Fruit fly (Drosophila melanogaster) whole organism, embryonic: ENCODE measurements around the gene CG14401.
A peak's percentile ranks its signal among the peaks of the same experiment; 100 is the strongest.

Experiments
- ATbp ChIP-seq: fragments of 200-800 bp; sonication (Bioruptor generic); optimal IDR thresholded peaks from 2 replicates; lab custom pipeline; 2017; ENCODE audit warnings: missing biosample characterization, mild to moderate bottlenecking, missing genetic modification characterization, missing genetic modification reagents
- Bgb ChIP-seq: fragments of 200-800 bp; sonication (Bioruptor generic); IDR thresholded peaks from 2 replicates; pipeline ENCODE4 v1.3.6; 2022; ENCODE audit warnings: missing biosample characterization, missing genetic modification characterization; ENCODE audit not compliant: partially characterized antibody
- Bteb2 ChIP-seq: fragments of 200-800 bp; sonication (Bioruptor generic); optimal IDR thresholded peaks from 2 replicates; lab custom pipeline; 2016; ENCODE audit warnings: missing biosample characterization, missing genetic modification characterization
- CG1024 ChIP-seq: fragments of 200-800 bp; sonication (Bioruptor generic); IDR thresholded peaks from 2 replicates; pipeline ENCODE4 v1.3.6; 2022; ENCODE audit warnings: missing biosample characterization, missing genetic modification characterization
- CG10543 ChIP-seq: fragments of 200-800 bp; sonication (Bioruptor generic); optimal IDR thresholded peaks from 3 replicates; lab custom pipeline; 2017; ENCODE audit warnings: missing biosample characterization, mild to moderate bottlenecking, missing genetic modification characterization, moderate library complexity
- CG11560 ChIP-seq: fragments of 200-800 bp; sonication (Bioruptor generic); IDR thresholded peaks from 3 replicates; pipeline ENCODE4 v1.3.6; 2022; ENCODE audit warnings: missing biosample characterization, missing genetic modification characterization
- CG12299 ChIP-seq: fragments of 200-800 bp; sonication (Bioruptor generic); optimal IDR thresholded peaks from 2 replicates; lab custom pipeline; 2018; ENCODE audit warnings: missing biosample characterization, mild to moderate bottlenecking, missing genetic modification characterization
- CG13775 ChIP-seq: fragments of 200-800 bp; sonication (Bioruptor generic); optimal IDR thresholded peaks from 3 replicates; lab custom pipeline; 2017; ENCODE audit warnings: missing biosample characterization, mild to moderate bottlenecking, missing genetic modification characterization
- CG15514 ChIP-seq: fragments of 200-800 bp; sonication (Bioruptor generic); optimal IDR thresholded peaks from 3 replicates; lab custom pipeline; 2017; ENCODE audit warnings: missing biosample characterization, missing genetic modification characterization, mild to moderate bottlenecking, moderate library complexity, missing genetic modification reagents
- CG16815 ChIP-seq: fragments of 200-800 bp; sonication (Bioruptor generic); optimal IDR thresholded peaks from 3 replicates; lab custom pipeline; 2017; ENCODE audit warnings: missing biosample characterization, mild to moderate bottlenecking, missing genetic modification characterization
- CG17361 ChIP-seq: fragments of 200-800 bp; sonication (Bioruptor generic); IDR thresholded peaks from 3 replicates; pipeline ENCODE4 v1.3.6; 2022; ENCODE audit warnings: missing biosample characterization, missing genetic modification characterization
- CG1832 ChIP-seq: fragments of 200-800 bp; sonication (Bioruptor generic); optimal IDR thresholded peaks from 2 replicates; lab custom pipeline; 2017; ENCODE audit warnings: missing biosample characterization, mild to moderate bottlenecking, missing genetic modification characterization, inconsistent platforms
- CG31441 ChIP-seq: fragments of 200-800 bp; sonication (Bioruptor generic); IDR thresholded peaks from 2 replicates; pipeline ENCODE4 v1.3.6; 2022; ENCODE audit warnings: missing biosample characterization, missing genetic modification characterization
- CG34376 ChIP-seq: fragments of 200-800 bp; sonication (Bioruptor generic); optimal IDR thresholded peaks from 2 replicates; lab custom pipeline; 2018; ENCODE audit warnings: missing biosample characterization, mild to moderate bottlenecking, missing genetic modification characterization
- CG4730 ChIP-seq: fragments of 200-800 bp; sonication (Bioruptor generic); IDR thresholded peaks from 2 replicates; pipeline ENCODE4 v1.3.6; 2022; ENCODE audit warnings: missing biosample characterization, missing genetic modification characterization
- CG5180 ChIP-seq: fragments of 200-800 bp; sonication (Bioruptor generic); optimal IDR thresholded peaks from 3 replicates; lab custom pipeline; 2017; ENCODE audit warnings: missing biosample characterization, missing genetic modification characterization, mild to moderate bottlenecking, moderate library complexity, missing genetic modification reagents
- CG6791 ChIP-seq: fragments of 200-800 bp; sonication (Bioruptor generic); IDR thresholded peaks from 3 replicates; pipeline ENCODE4 v1.3.6; 2022; ENCODE audit warnings: missing biosample characterization, missing genetic modification characterization; ENCODE audit not compliant: partially characterized antibody
- CG8359 ChIP-seq: fragments of 200-800 bp; sonication (Bioruptor generic); optimal IDR thresholded peaks from 2 replicates; lab custom pipeline; 2017; ENCODE audit warnings: missing biosample characterization, mild to moderate bottlenecking, missing genetic modification characterization, borderline replicate concordance
- CG8388 ChIP-seq: fragments of 200-800 bp; sonication (Bioruptor generic); optimal IDR thresholded peaks from 2 replicates; lab custom pipeline; 2019; ENCODE audit warnings: missing biosample characterization, mild to moderate bottlenecking, missing genetic modification characterization, moderate library complexity
- CG9215 ChIP-seq: fragments of 200-800 bp; sonication (Bioruptor generic); IDR thresholded peaks from 2 replicates; pipeline ENCODE4 v1.3.6; 2022; ENCODE audit warnings: missing biosample characterization, missing genetic modification characterization
- CG9437 ChIP-seq: fragments of 200-800 bp; sonication (Bioruptor generic); optimal IDR thresholded peaks from 2 replicates; lab custom pipeline; 2018; ENCODE audit warnings: missing biosample characterization, mild to moderate bottlenecking, missing genetic modification characterization
- CG9932 ChIP-seq: fragments of 200-800 bp; sonication (Bioruptor generic); IDR thresholded peaks from 2 replicates; pipeline ENCODE4 v1.3.6; 2022; ENCODE audit warnings: missing biosample characterization, missing genetic modification characterization
- Dip2 ChIP-seq: fragments of 200-800 bp; sonication (Bioruptor generic); IDR thresholded peaks from 2 replicates; pipeline ENCODE4 v1.3.6; 2022; ENCODE audit warnings: missing biosample characterization, missing genetic modification characterization
- Dp ChIP-seq: fragments of 200-800 bp; sonication (Bioruptor generic); optimal IDR thresholded peaks from 2 replicates; lab custom pipeline; 2018; ENCODE audit warnings: missing biosample characterization, mild to moderate bottlenecking, missing genetic modification characterization, moderate library complexity
- Fer3 ChIP-seq: fragments of 200-800 bp; sonication (Bioruptor generic); optimal IDR thresholded peaks from 2 replicates; lab custom pipeline; 2018; ENCODE audit warnings: missing biosample characterization, mild to moderate bottlenecking, missing genetic modification characterization, moderate library complexity
- HHEX ChIP-seq: fragments of 200-800 bp; sonication (Bioruptor generic); optimal IDR thresholded peaks from 3 replicates; lab custom pipeline; 2017; ENCODE audit warnings: missing biosample characterization, mild to moderate bottlenecking, missing genetic modification characterization, missing genetic modification reagents
- HLH4C ChIP-seq: fragments of 200-800 bp; sonication (Bioruptor generic); IDR thresholded peaks from 3 replicates; pipeline ENCODE4 v1.3.6; 2022; ENCODE audit warnings: missing biosample characterization, missing genetic modification characterization; ENCODE audit not compliant: partially characterized antibody
- HLH54F ChIP-seq: fragments of 200-800 bp; sonication (Bioruptor generic); optimal IDR thresholded peaks from 3 replicates; lab custom pipeline; 2016; ENCODE audit warnings: missing biosample characterization, missing genetic modification characterization
- HmgD ChIP-seq: fragments of 200-800 bp; sonication (Bioruptor generic); optimal IDR thresholded peaks from 3 replicates; lab custom pipeline; 2016; ENCODE audit warnings: missing biosample characterization, missing genetic modification characterization
- MBD-R2 ChIP-seq: fragments of 200-800 bp; sonication (Bioruptor generic); IDR thresholded peaks from 2 replicates; pipeline ENCODE4 v1.3.6; 2022; ENCODE audit warnings: missing biosample characterization, missing genetic modification characterization
- Mad ChIP-seq: fragments of 200-800 bp; sonication (Bioruptor generic); optimal IDR thresholded peaks from 2 replicates; lab custom pipeline; 2016; ENCODE audit warnings: missing biosample characterization, missing genetic modification characterization
- Nf-YB ChIP-seq: fragments of 200-800 bp; sonication (Bioruptor generic); optimal IDR thresholded peaks from 3 replicates; lab custom pipeline; 2019; ENCODE audit warnings: missing biosample characterization, mild to moderate bottlenecking, missing genetic modification characterization, moderate library complexity
- Optix ChIP-seq: fragments of 200-800 bp; sonication (Bioruptor generic); IDR thresholded peaks from 3 replicates; pipeline ENCODE4 v1.3.6; 2022; ENCODE audit warnings: missing biosample characterization, missing genetic modification characterization
- ap ChIP-seq: fragments of 200-800 bp; sonication (Bioruptor generic); IDR thresholded peaks from 2 replicates; pipeline ENCODE4 v1.3.6; 2022; ENCODE audit warnings: missing biosample characterization, missing genetic modification characterization
- cg ChIP-seq: fragments of 200-800 bp; sonication (Bioruptor generic); optimal IDR thresholded peaks from 3 replicates; lab custom pipeline; 2019; ENCODE audit warnings: missing biosample characterization, mild to moderate bottlenecking, missing genetic modification characterization, moderate library complexity
- chif ChIP-seq, 2 experiments: fragments of 200-800 bp; sonication (Bioruptor generic); optimal IDR thresholded peaks; 3 replicates each; lab custom pipeline; 2016; ENCODE audit warnings: missing biosample characterization in 2 of 2, missing genetic modification characterization in 2 of 2
- dm ChIP-seq: fragments of 200-800 bp; sonication (Bioruptor generic); optimal IDR thresholded peaks from 3 replicates; lab custom pipeline; 2016; ENCODE audit warnings: missing biosample characterization, missing genetic modification characterization
- dmrt99B ChIP-seq: fragments of 200-800 bp; sonication (Bioruptor generic); optimal IDR thresholded peaks from 2 replicates; lab custom pipeline; 2018; ENCODE audit warnings: missing biosample characterization, mild to moderate bottlenecking, missing genetic modification characterization, moderate library complexity
- peb ChIP-seq: fragments of 200-800 bp; sonication (Bioruptor generic); IDR thresholded peaks from 2 replicates; pipeline ENCODE4 v1.3.6; 2022; ENCODE audit warnings: missing biosample characterization, missing genetic modification characterization
- repo ChIP-seq: fragments of 200-800 bp; sonication (Bioruptor generic); optimal IDR thresholded peaks from 2 replicates; lab custom pipeline; 2016; ENCODE audit warnings: missing biosample characterization, missing genetic modification characterization
- sens ChIP-seq: fragments of 200-800 bp; sonication (Bioruptor generic); peaks from one replicate; lab custom pipeline; 2016; ENCODE audit warnings: missing biosample characterization, missing genetic modification characterization
- shn ChIP-seq: fragments of 200-800 bp; sonication (Bioruptor generic); optimal IDR thresholded peaks from 3 replicates; lab custom pipeline; 2016; ENCODE audit warnings: missing biosample characterization, missing genetic modification characterization
- sr ChIP-seq: fragments of 200-800 bp; sonication (Bioruptor generic); IDR thresholded peaks from 3 replicates; pipeline ENCODE4 v1.3.6; 2022; ENCODE audit warnings: missing biosample characterization, missing genetic modification characterization
- wor ChIP-seq: fragments of 200-800 bp; sonication (Bioruptor generic); IDR thresholded peaks from 2 replicates; pipeline ENCODE4 v1.3.6; 2022; ENCODE audit warnings: missing biosample characterization, missing genetic modification characterization

Gene CG14401

dm6 chr2L:20917235-20918055 lies 47.8 kb downstream of the CG14401 start (continued):
- TF ChIP-seq HLH4C, result no peak
- peak; percentile 85 for TF ChIP-seq CG9437 (GFP tag; lab: Kevin White, UChicago)
- TF ChIP-seq ap (GFP tag; lab: Robert Waterston, UW), result no peak
- peak; percentile 47 for TF ChIP-seq wor (GFP tag; lab: Robert Waterston, UW)
- TF ChIP-seq Mad, result no peak
- TF ChIP-seq CG5180, result peak; percentile 98
- 0 out of 3 replicates have a peak, but pooled peaks have one; percentile 16 for TF ChIP-seq Optix (GFP tag; lab: Robert Waterston, UW)
- peak; percentile 57; the same call in 1 of the 2 replicates for TF ChIP-seq peb (GFP tag; lab: Robert Waterston, UW)
- TF ChIP-seq Bteb2, result no peak
- peak; percentile 77 for TF ChIP-seq CG16815
- TF ChIP-seq sr (GFP tag; lab: Robert Waterston, UW), result no peak
- TF ChIP-seq CG11560 (tag; lab: Robert Waterston, UW), result no peak; the same call in 2 of the 3 replicates
- peak; percentile 94 for TF ChIP-seq HHEX (GFP tag; lab: Kevin White, UChicago)
- TF ChIP-seq HmgD (GFP tag; lab: Kevin White, UChicago), result no peak
- TF ChIP-seq CG8388 (GFP tag; lab: Kevin White, UChicago), result peak; percentile 71
- 0 out of 2 replicates have a peak, but pooled peaks have one; percentile 30 for TF ChIP-seq Dip2 (GFP tag; lab: Robert Waterston, UW)
- TF ChIP-seq CG4730 (GFP tag; lab: Robert Waterston, UW), result peak; percentile 87
- TF ChIP-seq CG8359, result peak; percentile 73
- TF ChIP-seq CG12299 (tag; lab: Kevin White, UChicago), result peak; percentile 71
- TF ChIP-seq ATbp (GFP tag; lab: Kevin White, UChicago), result peak; percentile 42
- TF ChIP-seq CG6791 (GFP tag; lab: Robert Waterston, UW), result no peak
- TF ChIP-seq HLH54F (GFP tag; lab: Kevin White, UChicago), result peak; percentile 44
- peak; percentile 96 for TF ChIP-seq Fer3 (tag; lab: Kevin White, UChicago)
- TF ChIP-seq MBD-R2, result peak; percentile 55
- no peak for TF ChIP-seq CG1832 (GFP tag; lab: Kevin White, UChicago)
- peak; percentile 96 for TF ChIP-seq CG31441
- no peak for TF ChIP-seq Bgb (GFP tag; lab: Robert Waterston, UW)
- peak; percentile 80 for TF ChIP-seq CG13775 (GFP tag; lab: Kevin White, UChicago)
- TF ChIP-seq sens (GFP tag; lab: Kevin White, UChicago), result peak; percentile 95
- TF ChIP-seq cg (GFP tag; lab: Kevin White, UChicago), result no peak
- TF ChIP-seq repo, result peak; percentile 5
- peak; percentile 85 for TF ChIP-seq CG15514 (GFP tag; lab: Kevin White, UChicago)
- peak in 1 of 2 experiments; percentile 2 for TF ChIP-seq chif (GFP tag; optimal IDR thresholded peaks at IDR 0.05; lab: Kevin White, UChicago)
- TF ChIP-seq CG10543 (GFP tag; lab: Kevin White, UChicago), result peak; percentile 36
- no peak; the same call in 1 of the 2 replicates for TF ChIP-seq CG1024 (GFP tag; lab: Robert Waterston, UW)
- peak; percentile 99 for TF ChIP-seq CG17361 (GFP tag; lab: Robert Waterston, UW)
- no peak for TF ChIP-seq dm (GFP tag; lab: Kevin White, UChicago)
- peak; percentile 89 for TF ChIP-seq CG9215 (GFP tag; lab: Robert Waterston, UW)
- peak; percentile 64 for TF ChIP-seq Nf-YB (GFP tag; lab: Kevin White, UChicago)
- TF ChIP-seq Dp (GFP tag; lab: Kevin White, UChicago), result no peak
- TF ChIP-seq CG34376 (GFP tag; lab: Kevin White, UChicago), result peak; percentile 75
- no peak for TF ChIP-seq CG9932 (GFP tag; lab: Robert Waterston, UW)
- peak; percentile 47 for TF ChIP-seq shn (GFP tag; lab: Kevin White, UChicago)
- peak; percentile 95 for TF ChIP-seq dmrt99B (tag; lab: Kevin White, UChicago)
